Worm (Caenorhabditis elegans): ENCODE results near the gene plr-1.

ce11 chrIII:11453970-11454369 lies 2.7 kb upstream of the plr-1 start:
- TF ChIP-seq flt-1 (GFP tag; IDR thresholded peaks at IDR 0.05) (no peak), pes-1 (GFP tag; IDR thresholded peaks at IDR 0.05) (no peak), ama-1 (optimal IDR thresholded peaks at IDR 0.05) (no peak), B0310.2 (tag; optimal IDR thresholded peaks at IDR 0.05) (no peak), ceh-13 (GFP tag; optimal IDR thresholded peaks at IDR 0.05) (no peak), F13C5.2 (tag; optimal IDR thresholded peaks at IDR 0.05) (no peak), ceh-36 (tag; optimal IDR thresholded peaks at IDR 0.05) (peak; percentile 20), hnd-1 (tag; optimal IDR thresholded peaks at IDR 0.05) (no peak), tra-4 (tag; optimal IDR thresholded peaks at IDR 0.05) (no peak)

Measured in whole organism, early embryonic.